Fruit fly (Drosophila melanogaster): Measurements from ENCODE around the gene CIAPIN1.

The CIAPIN1 gene

dm6 chr2L:14995594-14996463, 42.8 kb downstream of the CIAPIN1 start (continued):
- TF ChIP-seq otp (GFP tag; IDR thresholded peaks at IDR 0.05) (peak; percentile 81; the same call in 1 of the 3 replicates), CG3065 (GFP tag; optimal IDR thresholded peaks at IDR 0.05) (peak; percentile 91), Deaf1 (tag; optimal IDR thresholded peaks at IDR 0.05) (peak; percentile 71), NC2β (GFP tag; optimal IDR thresholded peaks at IDR 0.05) (peak; percentile 27), z (GFP tag; IDR thresholded peaks at IDR 0.05) (peak; percentile 29; the same call in 1 of the 3 replicates), CG10979 (tag; optimal IDR thresholded peaks at IDR 0.05) (peak; percentile 96), so (GFP tag; IDR thresholded peaks at IDR 0.05) (peak; percentile 91; the same call in 2 of the 3 replicates), CG10959 (GFP tag; IDR thresholded peaks at IDR 0.05) (peak; percentile 87), Hr3 (GFP tag; optimal IDR thresholded peaks at IDR 0.05) (peak; percentile 93), ham (GFP tag; IDR thresholded peaks at IDR 0.05) (peak; percentile 44), Hr39 (optimal IDR thresholded peaks at IDR 0.05) (no peak), CG30020 (tag; optimal IDR thresholded peaks at IDR 0.05) (peak; percentile 46), PHDP (tag; optimal IDR thresholded peaks at IDR 0.05) (peak; percentile 93), usp (GFP tag; optimal IDR thresholded peaks at IDR 0.05) (no peak), CG3838 (GFP tag; optimal IDR thresholded peaks at IDR 0.05) (peak; percentile 68), CG4707 (GFP tag; optimal IDR thresholded peaks at IDR 0.05) (peak; percentile 53), unpg (GFP tag; optimal IDR thresholded peaks at IDR 0.05) (peak; percentile 96), nau (GFP tag; optimal IDR thresholded peaks at IDR 0.05) (peak; percentile 86), CG8388 (GFP tag; optimal IDR thresholded peaks at IDR 0.05) (peak; percentile 92), Atf6 (GFP tag; IDR thresholded peaks at IDR 0.05) (peak; percentile 88), CG7372 (GFP tag; IDR thresholded peaks at IDR 0.05) (peak; percentile 90), sens (GFP tag) (peak; percentile 85), NC2α (GFP tag; optimal IDR thresholded peaks at IDR 0.05) (no peak), chm (GFP tag; IDR thresholded peaks at IDR 0.05) (peak; percentile 75), BEAF-32 (GFP tag; optimal IDR thresholded peaks at IDR 0.05) (no peak), CG14050 (GFP tag; IDR thresholded peaks at IDR 0.05) (peak; percentile 90), CG10209 (GFP tag; optimal IDR thresholded peaks at IDR 0.05) (peak; percentile 90), shn (GFP tag; optimal IDR thresholded peaks at IDR 0.05) (peak; percentile 27), zf30C (GFP tag; optimal IDR thresholded peaks at IDR 0.05) (peak; percentile 60), peb (GFP tag; IDR thresholded peaks at IDR 0.05) (peak; percentile 86), CG33557 (GFP tag; optimal IDR thresholded peaks at IDR 0.05) (peak; percentile 94), Dp (GFP tag; optimal IDR thresholded peaks at IDR 0.05) (no peak), CG4360 (GFP tag; IDR thresholded peaks at IDR 0.05) (peak; percentile 88), ftz-f1 (GFP tag; optimal IDR thresholded peaks at IDR 0.05) (no peak), Pdp1 (GFP tag; optimal IDR thresholded peaks at IDR 0.05) (peak; percentile 17 to 81), en (GFP tag; optimal IDR thresholded peaks at IDR 0.05) (peak; percentile 34), onecut (GFP tag; IDR thresholded peaks at IDR 0.05) (peak; percentile 73), Dad (GFP tag; optimal IDR thresholded peaks at IDR 0.05) (no peak), CG17186 (GFP tag; optimal IDR thresholded peaks at IDR 0.05) (peak; percentile 56), D19B (GFP tag; optimal IDR thresholded peaks at IDR 0.05) (peak; percentile 61), Meics (GFP tag; optimal IDR thresholded peaks at IDR 0.05) (peak; percentile 86), CG14710 (tag; optimal IDR thresholded peaks at IDR 0.05) (peak; percentile 88), Med (GFP tag) (peak; percentile 83), E2f1 (GFP tag; IDR thresholded peaks at IDR 0.05) (peak; percentile 93), CG31365 (tag; optimal IDR thresholded peaks at IDR 0.05) (peak; percentile 56), ATbp (GFP tag; optimal IDR thresholded peaks at IDR 0.05) (peak; percentile 95), CG14014 (GFP tag; IDR thresholded peaks at IDR 0.05) (peak; percentile 85), gce (GFP tag; IDR thresholded peaks at IDR 0.05) (peak; percentile 92), Ets97D (GFP tag; optimal IDR thresholded peaks at IDR 0.05) (no peak), CG18599 (GFP tag; optimal IDR thresholded peaks at IDR 0.05) (peak; percentile 90)
